Worm (Caenorhabditis elegans): ENCODE results near the gene B0416.5.

B0416.5 gene

DNA sequence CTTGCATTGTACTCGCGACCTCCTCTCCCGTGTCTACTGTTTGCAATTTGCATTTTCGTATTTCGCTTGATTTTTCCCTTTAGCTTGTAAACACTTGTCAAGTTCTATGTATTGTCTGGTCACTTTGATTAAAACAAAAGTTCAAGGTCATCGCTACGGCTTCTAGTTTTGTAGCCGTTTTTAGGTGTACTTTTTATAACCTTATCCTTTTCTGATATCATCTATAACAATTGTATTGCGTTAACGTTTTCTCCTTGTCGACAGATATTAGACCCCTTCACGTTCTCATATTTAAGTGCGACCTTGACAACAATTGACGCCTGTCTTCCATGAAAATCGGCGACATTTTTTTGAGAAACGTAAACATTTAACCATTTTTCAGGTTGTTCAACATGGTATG lies 24.0 kb downstream of the B0416.5 start:
- TF ChIP-seq blmp-1 (tag; optimal IDR thresholded peaks at IDR 0.05) (peak; percentile 14), nhr-71 (tag; optimal IDR thresholded peaks at IDR 0.05) (peak; percentile 45), nhr-19 (GFP tag; conservative IDR thresholded peaks at IDR 0.05) (0 out of 2 replicates have a peak, but pooled peaks have one; percentile 19), hlh-4 (tag; optimal IDR thresholded peaks at IDR 0.05) (no peak), aly-2 (tag; optimal IDR thresholded peaks at IDR 0.05) (no peak), lin-35 (GFP tag; optimal IDR thresholded peaks at IDR 0.05) (no peak), ces-1 (GFP tag; optimal IDR thresholded peaks at IDR 0.05) (no peak), snu-23 (GFP tag; optimal IDR thresholded peaks at IDR 0.05) (peak; percentile 9), mef-2 (tag; optimal IDR thresholded peaks at IDR 0.05) (no peak), mab-9 (GFP tag; IDR thresholded peaks at IDR 0.05) (no peak), sox-4 (tag; optimal IDR thresholded peaks at IDR 0.05) (no peak), isw-1 (GFP tag; IDR thresholded peaks at IDR 0.05) (no peak), lin-14 (GFP tag; optimal IDR thresholded peaks at IDR 0.05) (peak; percentile 46), elt-3 (tag; optimal IDR thresholded peaks at IDR 0.05) (peak in 4 of 6 experiments; percentile 28 to 63 (median 59)), C34B4.2 (tag; optimal IDR thresholded peaks at IDR 0.05) (no peak), dpl-1 (GFP tag; optimal IDR thresholded peaks at IDR 0.05) (no peak), nhr-85 (tag) (peak; percentile 90), unc-30 (tag; optimal IDR thresholded peaks at IDR 0.05) (no peak), nhr-20 (tag; optimal IDR thresholded peaks at IDR 0.05) (peak; percentile 23)

DNA sequence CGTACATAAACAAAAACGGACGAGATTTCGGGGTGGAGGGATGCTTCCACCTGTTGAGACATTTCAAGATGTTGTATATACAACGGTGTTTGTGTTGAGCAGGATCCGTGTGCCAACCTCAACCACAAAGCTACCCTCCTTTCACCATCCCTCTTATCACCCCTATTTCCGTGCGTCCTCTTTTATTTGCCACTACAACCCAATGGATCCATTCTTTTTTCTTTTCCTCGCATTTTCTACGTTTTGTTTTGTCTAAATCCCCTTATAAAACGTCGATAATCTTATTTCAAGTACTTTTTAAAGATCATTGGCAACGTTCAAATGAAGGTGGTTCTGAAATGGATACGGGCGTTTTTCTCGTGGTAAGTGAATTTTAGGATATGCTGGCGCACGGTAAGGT lies 27.4 kb downstream of the B0416.5 start, which contains the start of gene gpa-12:
Gene gpa-12, plus strand, starts transcription at position 301 of the 400 bp plus-strand sequence.
- no peak for TF ChIP-seq snpc-4 (tag; optimal IDR thresholded peaks at IDR 0.05)
- no peak for TF ChIP-seq nhr-90 (tag; optimal IDR thresholded peaks at IDR 0.05; ENCODE audit: poor library complexity)
- TF ChIP-seq ces-1 (GFP tag; optimal IDR thresholded peaks at IDR 0.05): no peak
- no peak for TF ChIP-seq swsn-7 (tag; optimal IDR thresholded peaks at IDR 0.05)
- no peak for TF ChIP-seq elt-3 (tag; optimal IDR thresholded peaks at IDR 0.05)
- no peak for TF ChIP-seq alr-1 (tag; optimal IDR thresholded peaks at IDR 0.05; ENCODE audit: borderline replicate concordance)
- no peak for TF ChIP-seq snu-23 (GFP tag; optimal IDR thresholded peaks at IDR 0.05)
- TF ChIP-seq grh-1 (GFP tag; IDR thresholded peaks at IDR 0.05): no peak
- TF ChIP-seq nhr-20 (tag; optimal IDR thresholded peaks at IDR 0.05): no peak
- no peak for TF ChIP-seq nhr-76 (tag; optimal IDR thresholded peaks at IDR 0.05)
- no peak for TF ChIP-seq ceh-90 (tag; optimal IDR thresholded peaks at IDR 0.05)

DNA sequence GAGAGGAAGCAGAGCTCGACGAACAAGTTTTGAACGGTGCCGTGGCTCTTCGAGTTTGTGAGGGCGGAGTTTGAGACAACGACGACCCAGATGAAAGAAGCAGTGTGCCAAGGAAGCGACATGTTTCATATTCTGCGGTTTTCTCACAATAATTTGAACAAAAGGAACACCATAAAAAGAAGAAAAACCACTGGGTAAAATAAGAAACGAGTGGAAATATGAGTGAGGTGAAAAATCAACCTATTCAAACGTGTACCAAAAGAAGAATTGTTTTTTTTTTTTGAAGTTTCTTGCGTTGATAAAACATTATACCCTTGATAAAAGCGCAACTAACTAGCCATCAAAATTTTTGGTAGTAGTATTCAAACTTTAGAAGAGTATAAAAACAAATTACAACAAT lies 28.5 kb downstream of the B0416.5 start, which contains the start of gene lgc-4:
Gene lgc-4, minus strand, starts transcription at position 101 of the 400 bp plus-strand sequence.
- TF ChIP-seq elt-3 (tag; optimal IDR thresholded peaks at IDR 0.05): no peak
- TF ChIP-seq ztf-4 (tag; optimal IDR thresholded peaks at IDR 0.05): no peak
- TF ChIP-seq unc-62 (GFP tag; optimal IDR thresholded peaks at IDR 0.05): no peak
- no peak for TF ChIP-seq lin-15B (tag; optimal IDR thresholded peaks at IDR 0.05)
- no peak for TF ChIP-seq fos-1 (tag; optimal IDR thresholded peaks at IDR 0.05)
- TF ChIP-seq pqm-1 (tag; optimal IDR thresholded peaks at IDR 0.05): no peak
- TF ChIP-seq dsc-1 (tag; optimal IDR thresholded peaks at IDR 0.05): no peak
- TF ChIP-seq nhr-77 (tag; optimal IDR thresholded peaks at IDR 0.05): no peak
- TF ChIP-seq nhr-19 (GFP tag; conservative IDR thresholded peaks at IDR 0.05): no peak

DNA sequence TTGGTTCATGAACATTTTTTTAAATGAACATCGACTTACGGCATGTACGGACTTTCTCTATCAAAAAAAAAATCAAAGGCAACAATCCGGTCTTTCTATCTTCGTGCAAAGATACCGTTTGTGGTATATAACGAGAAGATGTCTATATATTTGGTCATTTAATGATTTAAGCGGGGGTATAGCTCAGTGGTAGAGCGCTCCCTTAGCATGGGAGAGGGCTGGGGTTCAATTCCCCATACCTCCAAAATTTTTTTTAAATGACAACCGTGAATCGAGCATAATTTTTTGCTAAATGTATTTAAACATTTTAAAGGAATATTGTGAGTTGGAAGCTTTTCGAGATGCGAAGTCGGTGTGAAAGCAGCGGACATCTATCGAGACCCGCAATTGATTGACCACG lies 32.0 kb downstream of the B0416.5 start:
- no peak for TF ChIP-seq ceh-88 (GFP tag; IDR thresholded peaks at IDR 0.05)
- no peak for TF ChIP-seq lin-14 (GFP tag; optimal IDR thresholded peaks at IDR 0.05)
- peak; percentile 23 for TF ChIP-seq nhr-90 (tag; optimal IDR thresholded peaks at IDR 0.05; ENCODE audit: poor library complexity)
- no peak for TF ChIP-seq alr-1 (tag; optimal IDR thresholded peaks at IDR 0.05; ENCODE audit: borderline replicate concordance)
- no peak for TF ChIP-seq ztf-11 (tag; optimal IDR thresholded peaks at IDR 0.05)
- peak in 1 of 2 experiments; percentile 3 for TF ChIP-seq lin-35 (GFP tag; optimal IDR thresholded peaks at IDR 0.05)
- no peak for TF ChIP-seq lsy-2 (tag; optimal IDR thresholded peaks at IDR 0.05)

All from whole organism, L1 larva.